Worm (Caenorhabditis elegans) whole organism, L2 larva: ENCODE measurements around the gene unc-33.

Experiments
- aly-2 ChIP-seq: fragments of 150-350 bp; optimal IDR thresholded peaks from 2 replicates; lab custom pipeline; 2014; ENCODE audit warnings: missing biosample characterization, missing genetic modification characterization
- lin-11 ChIP-seq: fragments of 150-350 bp; sonication (generic microtip); optimal IDR thresholded peaks from 2 replicates; lab custom pipeline; 2014; ENCODE audit warnings: missing biosample characterization, missing genetic modification characterization, inconsistent platforms, mixed read lengths
- lin-13 ChIP-seq: fragments of 150-350 bp; optimal IDR thresholded peaks from 2 replicates; lab custom pipeline; 2014; ENCODE audit warnings: missing biosample characterization, missing genetic modification reagents, missing genetic modification characterization
- nhr-12 ChIP-seq: fragments of 150-350 bp; optimal IDR thresholded peaks from 2 replicates; lab custom pipeline; 2014; ENCODE audit warnings: missing biosample characterization, missing genetic modification characterization
- nhr-23 ChIP-seq: fragments of 150-350 bp; optimal IDR thresholded peaks from 2 replicates; lab custom pipeline; 2014; ENCODE audit warnings: missing biosample characterization, missing genetic modification reagents, missing genetic modification characterization
- nhr-237 ChIP-seq: fragments of 150-350 bp; optimal IDR thresholded peaks from 2 replicates; lab custom pipeline; 2014; ENCODE audit warnings: missing biosample characterization, missing genetic modification characterization
- unc-62 ChIP-seq: fragments of 150-350 bp; optimal IDR thresholded peaks from 2 replicates; lab custom pipeline; 2014; ENCODE audit warnings: missing biosample characterization, missing genetic modification reagents, missing genetic modification characterization
- zag-1 ChIP-seq: fragments of 150-350 bp; optimal IDR thresholded peaks from 2 replicates; lab custom pipeline; 2014; ENCODE audit warnings: missing biosample characterization, missing genetic modification characterization

- no peak for TF ChIP-seq lin-11 (tag; lab: Kevin White, UChicago)
- no peak for TF ChIP-seq unc-62 (GFP tag; lab: Kevin White, UChicago)
- TF ChIP-seq zag-1 (tag; lab: Kevin White, UChicago) = no peak
- no peak for TF ChIP-seq nhr-237
- no peak for TF ChIP-seq nhr-23 (tag; lab: Kevin White, UChicago)
- TF ChIP-seq nhr-12 = no peak
- TF ChIP-seq lin-13 (GFP tag; lab: Kevin White, UChicago) = no peak
- no peak for TF ChIP-seq aly-2 (tag; lab: Kevin White, UChicago)
These were observed 30.8 kb downstream of the unc-33 start, which contains the start of gene nstp-6 for ce11 chrIV:3547500-3547899.
